Fruit fly (Drosophila melanogaster) whole organism, embryonic: ENCODE results near the gene CG46439.

ENCODE experiments used
- ATbp ChIP-seq: fragments of 200-800 bp; sonication (Bioruptor generic); optimal IDR thresholded peaks from 2 replicates; lab custom pipeline; 2017; ENCODE audit warnings: missing biosample characterization, mild to moderate bottlenecking, missing genetic modification characterization, missing genetic modification reagents
- Aef1 ChIP-seq: fragments of 200-800 bp; sonication (Bioruptor generic); IDR thresholded peaks from 3 replicates; pipeline ENCODE4 v1.3.6; 2022; ENCODE audit warnings: missing biosample characterization, missing genetic modification characterization
- Bdp1 ChIP-seq: fragments of 200-800 bp; sonication (Bioruptor generic); optimal IDR thresholded peaks from 3 replicates; lab custom pipeline; 2016; ENCODE audit warnings: missing biosample characterization, missing genetic modification characterization
- CG1024 ChIP-seq: fragments of 200-800 bp; sonication (Bioruptor generic); IDR thresholded peaks from 2 replicates; pipeline ENCODE4 v1.3.6; 2022; ENCODE audit warnings: missing biosample characterization, missing genetic modification characterization
- CG10431 ChIP-seq: fragments of 200-800 bp; sonication (Bioruptor generic); optimal IDR thresholded peaks from 3 replicates; lab custom pipeline; 2018; ENCODE audit warnings: missing biosample characterization, mild to moderate bottlenecking, missing genetic modification characterization
- CG12299 ChIP-seq: fragments of 200-800 bp; sonication (Bioruptor generic); optimal IDR thresholded peaks from 2 replicates; lab custom pipeline; 2018; ENCODE audit warnings: missing biosample characterization, mild to moderate bottlenecking, missing genetic modification characterization
- CG12391 ChIP-seq: fragments of 200-800 bp; sonication (Bioruptor generic); optimal IDR thresholded peaks from 3 replicates; lab custom pipeline; 2018; ENCODE audit warnings: missing biosample characterization, mild to moderate bottlenecking, missing genetic modification characterization, moderate library complexity
- CG14860 ChIP-seq: fragments of 200-800 bp; sonication (Bioruptor generic); IDR thresholded peaks from 3 replicates; pipeline ENCODE4 v1.3.6; 2022; ENCODE audit warnings: missing biosample characterization, missing genetic modification characterization; ENCODE audit not compliant: partially characterized antibody
- CG14965 ChIP-seq: fragments of 200-800 bp; sonication (Bioruptor generic); optimal IDR thresholded peaks from 2 replicates; lab custom pipeline; 2016; ENCODE audit warnings: missing biosample characterization, missing genetic modification characterization, borderline replicate concordance
- CG1647 ChIP-seq: fragments of 200-800 bp; sonication (Bioruptor generic); optimal IDR thresholded peaks from 3 replicates; lab custom pipeline; 2016; ENCODE audit warnings: missing biosample characterization, missing genetic modification characterization
- CG16779 ChIP-seq: fragments of 200-800 bp; sonication (Bioruptor generic); IDR thresholded peaks from 2 replicates; pipeline ENCODE4 v1.3.6; 2022; ENCODE audit warnings: missing biosample characterization, missing genetic modification characterization
- CG16813 ChIP-seq: fragments of 200-800 bp; sonication (Bioruptor generic); IDR thresholded peaks from 3 replicates; pipeline ENCODE4 v1.3.6; 2022; ENCODE audit warnings: missing biosample characterization, missing genetic modification characterization; ENCODE audit not compliant: partially characterized antibody
- CG18599 ChIP-seq: fragments of 200-800 bp; sonication (Bioruptor generic); optimal IDR thresholded peaks from 3 replicates; lab custom pipeline; 2017; ENCODE audit warnings: missing biosample characterization, missing genetic modification characterization, mild to moderate bottlenecking, moderate library complexity, missing genetic modification reagents
- CG2120 ChIP-seq: fragments of 200-800 bp; sonication (Bioruptor generic); optimal IDR thresholded peaks from 3 replicates; lab custom pipeline; 2016; ENCODE audit warnings: missing biosample characterization, missing genetic modification characterization
- CG30431 ChIP-seq: fragments of 200-800 bp; sonication (Bioruptor generic); optimal IDR thresholded peaks from 2 replicates; lab custom pipeline; 2017; ENCODE audit warnings: missing biosample characterization, missing genetic modification characterization
- CG32767 ChIP-seq: fragments of 200-800 bp; sonication (Bioruptor generic); IDR thresholded peaks from 2 replicates; pipeline ENCODE4 v1.3.6; 2022; ENCODE audit warnings: missing biosample characterization, missing genetic modification characterization
- CG32772 ChIP-seq: fragments of 200-800 bp; sonication (Bioruptor generic); IDR thresholded peaks from 2 replicates; pipeline ENCODE4 v1.3.6; 2022; ENCODE audit warnings: missing biosample characterization, missing genetic modification characterization
- CG43689 ChIP-seq: fragments of 200-800 bp; sonication (Bioruptor generic); IDR thresholded peaks from 2 replicates; pipeline ENCODE4 v1.3.6; 2022; ENCODE audit warnings: missing biosample characterization, missing genetic modification characterization
- CG6175 ChIP-seq: fragments of 200-800 bp; sonication (Bioruptor generic); IDR thresholded peaks from 3 replicates; pipeline ENCODE4 v1.3.6; 2022; ENCODE audit warnings: missing biosample characterization, missing genetic modification characterization
- CG8089 ChIP-seq: fragments of 200-800 bp; sonication (Bioruptor generic); optimal IDR thresholded peaks from 3 replicates; lab custom pipeline; 2016; ENCODE audit warnings: missing biosample characterization, missing genetic modification characterization
- CG9437 ChIP-seq: fragments of 200-800 bp; sonication (Bioruptor generic); optimal IDR thresholded peaks from 2 replicates; lab custom pipeline; 2018; ENCODE audit warnings: missing biosample characterization, mild to moderate bottlenecking, missing genetic modification characterization
- CG9609 ChIP-seq: fragments of 200-800 bp; sonication (Bioruptor generic); optimal IDR thresholded peaks from 3 replicates; lab custom pipeline; 2016; ENCODE audit warnings: missing biosample characterization, missing genetic modification characterization
- CTCF ChIP-seq: fragments of 200-800 bp; sonication (Bioruptor generic); optimal IDR thresholded peaks from 2 replicates; lab custom pipeline; 2017; ENCODE audit warnings: missing biosample characterization, mild to moderate bottlenecking, missing genetic modification characterization, moderate library complexity
- D19A ChIP-seq: fragments of 200-800 bp; optimal IDR thresholded peaks from 3 replicates; lab custom pipeline; 2019; ENCODE audit warnings: missing biosample characterization, mild to moderate bottlenecking, missing genetic modification characterization, moderate library complexity
- Doc2 ChIP-seq: fragments of 200-800 bp; sonication (Bioruptor generic); IDR thresholded peaks from 2 replicates; pipeline ENCODE4 v1.3.6; 2022; ENCODE audit warnings: missing biosample characterization, missing genetic modification characterization
- Drgx ChIP-seq: fragments of 200-800 bp; sonication (Bioruptor generic); IDR thresholded peaks from 2 replicates; pipeline ENCODE4 v1.3.6; 2022; ENCODE audit warnings: missing biosample characterization, missing genetic modification characterization
- GATAe ChIP-seq: fragments of 200-800 bp; sonication (Bioruptor generic); conservative IDR thresholded peaks from 2 replicates; pipeline ENCODE4 v1.3.6; 2022; ENCODE audit warnings: missing biosample characterization, missing genetic modification characterization
- Nf-YC ChIP-seq: fragments of 200-800 bp; optimal IDR thresholded peaks from 3 replicates; lab custom pipeline; 2019; ENCODE audit warnings: missing biosample characterization, mild to moderate bottlenecking, missing genetic modification characterization, moderate library complexity
- Sox100B ChIP-seq: fragments of 200-800 bp; sonication (Bioruptor generic); optimal IDR thresholded peaks from 3 replicates; lab custom pipeline; 2018; ENCODE audit warnings: missing biosample characterization, mild to moderate bottlenecking, missing genetic modification characterization
- Trl ChIP-seq, 3 experiments: fragments of >200 bp in 2 of 3; fragments of 200-800 bp in 1 of 3; sonication (Bioruptor generic) in 1 of 3; optimal IDR thresholded peaks; 2 replicates in 1 of 3; 3 replicates in 2 of 3; lab custom pipeline; 2016 to 2017; ENCODE audit warnings: missing biosample characterization in 1 of 3, missing genetic modification characterization in 1 of 3
- abd-A ChIP-seq: fragments of 200-800 bp; sonication (Bioruptor generic); optimal IDR thresholded peaks from 3 replicates; lab custom pipeline; 2019; ENCODE audit warnings: missing biosample characterization, mild to moderate bottlenecking, missing genetic modification characterization, moderate library complexity
- bbx ChIP-seq: fragments of 200-800 bp; sonication (Bioruptor generic); IDR thresholded peaks from 2 replicates; pipeline ENCODE4 v1.3.6; 2022; ENCODE audit warnings: missing biosample characterization, missing genetic modification characterization; ENCODE audit not compliant: partially characterized antibody
- btn ChIP-seq: fragments of 200-800 bp; sonication (Bioruptor generic); optimal IDR thresholded peaks from 2 replicates; lab custom pipeline; 2016; ENCODE audit warnings: missing biosample characterization, missing genetic modification characterization
- chif ChIP-seq, 2 experiments: fragments of 200-800 bp; sonication (Bioruptor generic); optimal IDR thresholded peaks; 3 replicates each; lab custom pipeline; 2016; ENCODE audit warnings: missing biosample characterization in 2 of 2, missing genetic modification characterization in 2 of 2
- dimm ChIP-seq: fragments of 200-800 bp; sonication (Bioruptor generic); IDR thresholded peaks from 2 replicates; pipeline ENCODE4 v1.3.6; 2022; ENCODE audit warnings: missing biosample characterization, missing genetic modification characterization
- exex ChIP-seq: fragments of 200-800 bp; sonication (Bioruptor generic); optimal IDR thresholded peaks from 4 replicates; lab custom pipeline; 2018; ENCODE audit warnings: missing biosample characterization, mild to moderate bottlenecking, missing genetic modification characterization, moderate library complexity
- eyg ChIP-seq: fragments of 200-800 bp; sonication (Bioruptor generic); optimal IDR thresholded peaks from 3 replicates; lab custom pipeline; 2016; ENCODE audit warnings: missing biosample characterization, missing genetic modification characterization
- fd96Cb ChIP-seq: fragments of 200-800 bp; sonication (Bioruptor generic); optimal IDR thresholded peaks from 2 replicates; lab custom pipeline; 2018; ENCODE audit warnings: missing biosample characterization, mild to moderate bottlenecking, missing genetic modification characterization, moderate library complexity
- ken ChIP-seq: fragments of 200-800 bp; sonication (Bioruptor generic); IDR thresholded peaks from 3 replicates; pipeline ENCODE4 v1.3.6; 2022; ENCODE audit warnings: missing biosample characterization, missing genetic modification characterization
- knrl ChIP-seq: fragments of 200-800 bp; sonication (Bioruptor generic); IDR thresholded peaks from 3 replicates; pipeline ENCODE4 v1.3.6; 2022; ENCODE audit warnings: missing biosample characterization, missing genetic modification characterization; ENCODE audit not compliant: partially characterized antibody
- onecut ChIP-seq: fragments of 200-800 bp; sonication (Bioruptor generic); IDR thresholded peaks from 2 replicates; pipeline ENCODE4 v1.3.6; 2022; ENCODE audit warnings: missing biosample characterization, missing genetic modification characterization
- pan ChIP-seq, 4 experiments: fragments of >200 bp in 3 of 4; fragments of 200-800 bp in 1 of 4; sonication (Bioruptor generic) in 1 of 4; optimal IDR thresholded peaks in 3 of 4; IDR thresholded peaks in 1 of 4; 2 replicates each; pipeline versions ENCODE4 v1.3.6 to Lab custom; 2017 to 2022; ENCODE audit warnings: missing biosample characterization in 2 of 4, missing genetic modification characterization in 2 of 4, mixed read lengths in 1 of 4
- pnt ChIP-seq: fragments of 200-800 bp; sonication (Bioruptor generic); optimal IDR thresholded peaks from 3 replicates; lab custom pipeline; 2016; ENCODE audit warnings: missing biosample characterization, missing genetic modification characterization
- pum ChIP-seq: fragments of 200-800 bp; sonication (Bioruptor generic); optimal IDR thresholded peaks from 2 replicates; lab custom pipeline; 2016; ENCODE audit warnings: missing biosample characterization, missing genetic modification characterization
- seq ChIP-seq: fragments of 200-800 bp; sonication (Bioruptor generic); IDR thresholded peaks from 2 replicates; pipeline ENCODE4 v1.3.6; 2022; ENCODE audit warnings: missing biosample characterization, missing genetic modification characterization
- sna ChIP-seq: fragments of 200-800 bp; sonication (Bioruptor generic); IDR thresholded peaks from 2 replicates; pipeline ENCODE4 v1.3.6; 2022; ENCODE audit warnings: missing biosample characterization, missing genetic modification characterization; ENCODE audit not compliant: partially characterized antibody
- stwl ChIP-seq: fragments of 200-800 bp; sonication (Bioruptor generic); optimal IDR thresholded peaks from 3 replicates; lab custom pipeline; 2018; ENCODE audit warnings: missing biosample characterization, mild to moderate bottlenecking, missing genetic modification characterization, moderate library complexity
- sug ChIP-seq: fragments of 200-800 bp; optimal IDR thresholded peaks from 2 replicates; lab custom pipeline; 2019; ENCODE audit warnings: missing biosample characterization, mild to moderate bottlenecking, missing genetic modification characterization, moderate library complexity
- wek ChIP-seq: fragments of 200-800 bp; sonication (Bioruptor generic); optimal IDR thresholded peaks from 3 replicates; lab custom pipeline; 2018; ENCODE audit warnings: missing biosample characterization, mild to moderate bottlenecking, missing genetic modification characterization, moderate library complexity
- zen2 ChIP-seq: fragments of 200-800 bp; sonication (Bioruptor generic); IDR thresholded peaks from 3 replicates; pipeline ENCODE4 v1.3.6; 2022; ENCODE audit warnings: missing biosample characterization, missing genetic modification characterization; ENCODE audit not compliant: partially characterized antibody

The CG46439 gene

DNA sequence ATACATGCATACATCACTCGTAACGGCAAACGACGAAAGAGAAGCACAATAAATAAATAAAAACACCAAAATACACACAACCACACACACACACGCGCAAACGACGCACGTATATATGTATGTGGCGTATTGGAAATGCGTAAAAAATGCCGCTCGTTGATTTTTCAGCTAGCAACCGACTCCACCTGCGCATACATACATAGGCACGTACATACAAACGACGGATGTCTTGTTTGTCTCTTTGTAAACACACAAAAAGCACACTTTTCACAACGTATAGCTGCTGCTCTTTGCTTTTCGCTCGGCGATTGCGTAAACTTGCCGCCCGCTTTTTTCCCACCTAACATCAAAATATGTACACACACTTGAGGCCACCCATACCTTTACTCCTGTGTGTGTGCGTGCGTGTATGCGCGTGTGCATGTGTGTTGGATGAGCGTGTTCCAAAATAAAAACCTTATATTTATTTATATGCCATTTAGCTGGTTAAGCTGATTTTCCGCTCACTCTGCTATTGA is 23.9 kb upstream of the CG46439 start (continued):
- TF ChIP-seq CG14965, result peak; percentile 3
- no peak for TF ChIP-seq CG8089
- TF ChIP-seq Aef1 (GFP tag; lab: Robert Waterston, UW), result no peak
- no peak for TF ChIP-seq chif (GFP tag; optimal IDR thresholded peaks at IDR 0.05; lab: Kevin White, UChicago)
- TF ChIP-seq CG14860 (GFP tag; lab: Robert Waterston, UW), result no peak
- TF ChIP-seq dimm (GFP tag; lab: Robert Waterston, UW), result no peak
- TF ChIP-seq CG9437 (GFP tag; lab: Kevin White, UChicago), result no peak
- no peak for TF ChIP-seq CG43689 (GFP tag; lab: Robert Waterston, UW)
- TF ChIP-seq ken (GFP tag; lab: Robert Waterston, UW), result no peak
- no peak for TF ChIP-seq zen2 (GFP tag; lab: Robert Waterston, UW)
- no peak for TF ChIP-seq Nf-YC (tag; lab: Kevin White, UChicago)
- peak; percentile 96 for TF ChIP-seq abd-A (tag; lab: Kevin White, UChicago)
- TF ChIP-seq CG10431 (GFP tag; lab: Kevin White, UChicago), result peak; percentile 40
- no peak for TF ChIP-seq exex (tag; lab: Kevin White, UChicago)
- no peak for TF ChIP-seq CG32772 (GFP tag; lab: Robert Waterston, UW)
- no peak for TF ChIP-seq CG2120 (GFP tag; lab: Kevin White, UChicago)
- TF ChIP-seq CG12391 (tag; lab: Kevin White, UChicago), result no peak
- TF ChIP-seq Sox100B (GFP tag; lab: Kevin White, UChicago), result peak; percentile 10
- no peak for TF ChIP-seq CG1647 (GFP tag; lab: Kevin White, UChicago)
- no peak for TF ChIP-seq seq (GFP tag; lab: Robert Waterston, UW)
- TF ChIP-seq D19A (tag; lab: Kevin White, UChicago), result no peak
- TF ChIP-seq pum (GFP tag; lab: Kevin White, UChicago), result no peak
- 0 out of 2 replicates have a peak, but pooled peaks have one; percentile 5 for TF ChIP-seq onecut
- TF ChIP-seq wek (GFP tag; lab: Kevin White, UChicago), result peak; percentile 64
- no peak for TF ChIP-seq sna (GFP tag; lab: Robert Waterston, UW)
- peak; percentile 79 for TF ChIP-seq sug (tag; lab: Kevin White, UChicago)
- no peak for TF ChIP-seq CG30431
- TF ChIP-seq CG9609 (GFP tag; lab: Kevin White, UChicago), result no peak
- TF ChIP-seq pan (optimal IDR thresholded peaks at IDR 0.05; lab: Kevin White, UChicago), result no peak
- TF ChIP-seq pan (GFP tag; optimal IDR thresholded peaks at IDR 0.05 in 1 of 2, IDR thresholded peaks at IDR 0.05 in 1 of 2), result no peak
- no peak for TF ChIP-seq Bdp1 (GFP tag; lab: Kevin White, UChicago)
- TF ChIP-seq CG12299 (tag; lab: Kevin White, UChicago), result peak; percentile 66
- TF ChIP-seq CG1024 (GFP tag; lab: Robert Waterston, UW), result no peak; the same call in 1 of the 2 replicates
- TF ChIP-seq fd96Cb (tag; lab: Kevin White, UChicago), result no peak
- TF ChIP-seq GATAe (GFP tag; lab: Robert Waterston, UW), result no peak
- TF ChIP-seq btn (GFP tag; lab: Kevin White, UChicago), result no peak
- no peak for TF ChIP-seq Doc2 (GFP tag; lab: Robert Waterston, UW)
- TF ChIP-seq Trl (optimal IDR thresholded peaks at IDR 0.05; lab: Kevin White, UChicago), result peak in 1 of 2 experiments; percentile 68
- no peak for TF ChIP-seq Trl (GFP tag; optimal IDR thresholded peaks at IDR 0.05; lab: Kevin White, UChicago)
- TF ChIP-seq CG16779 (GFP tag; lab: Robert Waterston, UW), result no peak
- TF ChIP-seq stwl (tag; lab: Kevin White, UChicago), result no peak
- TF ChIP-seq CTCF (GFP tag; lab: Kevin White, UChicago), result no peak
- peak; percentile 67 for TF ChIP-seq CG18599 (GFP tag; lab: Kevin White, UChicago)
- TF ChIP-seq Drgx (GFP tag; lab: Robert Waterston, UW), result no peak
- no peak for TF ChIP-seq CG32767
- TF ChIP-seq CG16813 (GFP tag; lab: Robert Waterston, UW), result no peak
- TF ChIP-seq pnt (GFP tag; lab: Kevin White, UChicago), result no peak
- TF ChIP-seq eyg (GFP tag; lab: Kevin White, UChicago), result no peak
- no peak for TF ChIP-seq knrl (GFP tag; lab: Robert Waterston, UW)
- TF ChIP-seq CG6175, result no peak
- peak; percentile 66 for TF ChIP-seq ATbp (GFP tag; lab: Kevin White, UChicago)
- no peak for TF ChIP-seq bbx (GFP tag; lab: Robert Waterston, UW)
